Worm (Caenorhabditis elegans): ENCODE results near the gene F35H10.6.

DNA sequence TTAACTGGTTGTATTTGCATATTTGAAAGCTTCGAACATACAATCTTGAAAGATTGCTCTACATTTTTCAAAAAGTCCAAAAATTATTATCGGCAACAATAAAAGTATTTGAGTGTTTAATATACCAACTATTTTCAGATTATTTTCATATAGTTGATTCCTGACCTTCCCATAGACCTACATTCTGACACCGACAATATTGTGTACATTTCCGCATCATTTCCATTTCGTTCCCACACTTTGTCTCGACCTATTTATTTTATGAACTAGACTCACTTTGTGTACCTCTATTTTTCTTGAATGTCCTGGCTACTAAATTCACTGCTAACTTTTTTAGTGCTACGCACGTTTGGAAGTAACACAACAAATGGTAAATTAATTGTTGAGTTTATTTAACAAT, 42.6 kb downstream of the F35H10.6 start, which contains the start of gene lgc-5:
- TF ChIP-seq mep-1 (tag; optimal IDR thresholded peaks at IDR 0.05) (no peak), pha-4 (tag; optimal IDR thresholded peaks at IDR 0.05) (no peak), unc-39 (tag; optimal IDR thresholded peaks at IDR 0.05) (no peak), unc-62 (GFP tag; optimal IDR thresholded peaks at IDR 0.05) (no peak), lsy-2 (tag; optimal IDR thresholded peaks at IDR 0.05) (no peak)
